Worm (Caenorhabditis elegans): Measurements from ENCODE around the gene nmat-1.

ce11 chrX:11969554-11969953 lies 48.3 kb downstream of the nmat-1 start:
- TF ChIP-seq sea-1 (GFP tag; conservative IDR thresholded peaks at IDR 0.05) = no peak
- TF ChIP-seq tbx-37 (GFP tag; conservative IDR thresholded peaks at IDR 0.05) = no peak
- TF ChIP-seq ama-1 (optimal IDR thresholded peaks at IDR 0.05) = no peak
- no peak for TF ChIP-seq ceh-13 (GFP tag; optimal IDR thresholded peaks at IDR 0.05)
- TF ChIP-seq hnd-1 (tag; optimal IDR thresholded peaks at IDR 0.05) = no peak
- no peak for TF ChIP-seq scrt-1 (GFP tag; IDR thresholded peaks at IDR 0.05)
